Fruit fly (Drosophila melanogaster) whole organism, embryonic: Measurements from ENCODE around the gene Sry-alpha.

Source experiments
- Atf3 ChIP-seq: fragments of 200-800 bp; sonication (Bioruptor generic); optimal IDR thresholded peaks from 3 replicates; lab custom pipeline; 2016; ENCODE audit warnings: missing biosample characterization, missing genetic modification characterization
- BEAF-32 ChIP-seq: fragments of 200-800 bp; sonication (Bioruptor generic); optimal IDR thresholded peaks from 3 replicates; lab custom pipeline; 2017; ENCODE audit warnings: missing biosample characterization, missing genetic modification characterization, mild to moderate bottlenecking, moderate library complexity, missing genetic modification reagents
- CG12769 ChIP-seq: fragments of 200-800 bp; sonication (Bioruptor generic); optimal IDR thresholded peaks from 2 replicates; lab custom pipeline; 2019; ENCODE audit warnings: missing biosample characterization, mild to moderate bottlenecking, missing genetic modification characterization, moderate library complexity
- CG13424 ChIP-seq: fragments of 200-800 bp; sonication (Bioruptor generic); optimal IDR thresholded peaks from 2 replicates; lab custom pipeline; 2019; ENCODE audit warnings: missing biosample characterization, mild to moderate bottlenecking, missing genetic modification characterization, moderate library complexity
- CG14014 ChIP-seq: fragments of 200-800 bp; sonication (Bioruptor generic); IDR thresholded peaks from 2 replicates; pipeline ENCODE4 v1.3.6; 2022; ENCODE audit warnings: missing biosample characterization, missing genetic modification characterization
- CG15269 ChIP-seq: fragments of 200-800 bp; sonication (Bioruptor generic); optimal IDR thresholded peaks from 2 replicates; lab custom pipeline; 2018; ENCODE audit warnings: missing biosample characterization, mild to moderate bottlenecking, missing genetic modification characterization, moderate library complexity
- CG1602 ChIP-seq: fragments of 200-800 bp; sonication (Bioruptor generic); optimal IDR thresholded peaks from 3 replicates; lab custom pipeline; 2016; ENCODE audit warnings: missing biosample characterization, missing genetic modification characterization
- CG16779 ChIP-seq: fragments of 200-800 bp; sonication (Bioruptor generic); IDR thresholded peaks from 2 replicates; pipeline ENCODE4 v1.3.6; 2022; ENCODE audit warnings: missing biosample characterization, missing genetic modification characterization
- CG17912 ChIP-seq: fragments of 200-800 bp; sonication (Bioruptor generic); optimal IDR thresholded peaks from 2 replicates; lab custom pipeline; 2018; ENCODE audit warnings: missing biosample characterization, mild to moderate bottlenecking, missing genetic modification characterization
- CG2129 ChIP-seq: fragments of 200-800 bp; sonication (Bioruptor generic); IDR thresholded peaks from 2 replicates; pipeline ENCODE4 v1.3.6; 2022; ENCODE audit warnings: missing biosample characterization, missing genetic modification characterization; ENCODE audit not compliant: partially characterized antibody
- CG30431 ChIP-seq: fragments of 200-800 bp; sonication (Bioruptor generic); optimal IDR thresholded peaks from 2 replicates; lab custom pipeline; 2017; ENCODE audit warnings: missing biosample characterization, missing genetic modification characterization
- CG33557 ChIP-seq: fragments of 200-800 bp; sonication (Bioruptor generic); optimal IDR thresholded peaks from 2 replicates; lab custom pipeline; 2019; ENCODE audit warnings: missing biosample characterization, mild to moderate bottlenecking, missing genetic modification characterization, moderate library complexity
- CG3838 ChIP-seq: fragments of 200-800 bp; sonication (Bioruptor generic); optimal IDR thresholded peaks from 3 replicates; lab custom pipeline; 2016; ENCODE audit warnings: missing biosample characterization, missing genetic modification characterization
- CG4617 ChIP-seq: fragments of 200-800 bp; sonication (Bioruptor generic); optimal IDR thresholded peaks from 3 replicates; lab custom pipeline; 2016; ENCODE audit warnings: missing biosample characterization, missing genetic modification characterization, borderline replicate concordance
- CG4707 ChIP-seq: fragments of 200-800 bp; sonication (Bioruptor generic); optimal IDR thresholded peaks from 2 replicates; lab custom pipeline; 2018; ENCODE audit warnings: missing biosample characterization, mild to moderate bottlenecking, missing genetic modification characterization, moderate library complexity
- CG5953 ChIP-seq: fragments of 200-800 bp; sonication (Bioruptor generic); IDR thresholded peaks from 2 replicates; pipeline ENCODE4 v1.3.6; 2022; ENCODE audit warnings: missing biosample characterization, missing genetic modification characterization
- CG6272 ChIP-seq: fragments of 200-800 bp; sonication (Bioruptor generic); IDR thresholded peaks from 2 replicates; pipeline ENCODE4 v1.3.6; 2022; ENCODE audit warnings: missing biosample characterization, missing genetic modification characterization
- CG7372 ChIP-seq: fragments of 200-800 bp; sonication (Bioruptor generic); IDR thresholded peaks from 2 replicates; pipeline ENCODE4 v1.3.6; 2022; ENCODE audit warnings: missing biosample characterization, missing genetic modification characterization
- CG7963 ChIP-seq: fragments of 200-800 bp; sonication (Bioruptor generic); IDR thresholded peaks from 3 replicates; pipeline ENCODE4 v1.3.6; 2022; ENCODE audit warnings: missing biosample characterization, missing genetic modification characterization; ENCODE audit not compliant: partially characterized antibody
- CG7987 ChIP-seq: fragments of 200-800 bp; sonication (Bioruptor generic); optimal IDR thresholded peaks from 2 replicates; lab custom pipeline; 2018; ENCODE audit warnings: missing biosample characterization, mild to moderate bottlenecking, missing genetic modification characterization, moderate library complexity
- CG9817 ChIP-seq: fragments of 200-800 bp; sonication (Bioruptor generic); optimal IDR thresholded peaks from 2 replicates; lab custom pipeline; 2018; ENCODE audit warnings: missing biosample characterization, mild to moderate bottlenecking, missing genetic modification characterization, moderate library complexity
- Dad ChIP-seq: fragments of 200-800 bp; sonication (Bioruptor generic); optimal IDR thresholded peaks from 3 replicates; lab custom pipeline; 2016; ENCODE audit warnings: missing biosample characterization, missing genetic modification characterization
- Drgx ChIP-seq: fragments of 200-800 bp; sonication (Bioruptor generic); IDR thresholded peaks from 2 replicates; pipeline ENCODE4 v1.3.6; 2022; ENCODE audit warnings: missing biosample characterization, missing genetic modification characterization
- E2f1 ChIP-seq: fragments of 200-800 bp; sonication (Bioruptor generic); IDR thresholded peaks from 2 replicates; pipeline ENCODE4 v1.3.6; 2022; ENCODE audit warnings: missing biosample characterization, missing genetic modification characterization
- Eip74EF ChIP-seq, 2 experiments: fragments of 200-800 bp in 1 of 2; fragments of >200 bp in 1 of 2; sonication (Bioruptor generic) in 1 of 2; optimal IDR thresholded peaks; 2 replicates each; lab custom pipeline; 2017 to 2019; ENCODE audit warnings: missing biosample characterization in 2 of 2, missing genetic modification characterization in 2 of 2, mild to moderate bottlenecking in 1 of 2, moderate library complexity in 1 of 2
- HHEX ChIP-seq: fragments of 200-800 bp; sonication (Bioruptor generic); optimal IDR thresholded peaks from 3 replicates; lab custom pipeline; 2017; ENCODE audit warnings: missing biosample characterization, mild to moderate bottlenecking, missing genetic modification characterization, missing genetic modification reagents
- HLHmδ ChIP-seq: fragments of 200-800 bp; sonication (Bioruptor generic); optimal IDR thresholded peaks from 2 replicates; lab custom pipeline; 2018; ENCODE audit warnings: missing biosample characterization, mild to moderate bottlenecking, missing genetic modification characterization, moderate library complexity
- HmgZ ChIP-seq: fragments of 200-800 bp; sonication (Bioruptor generic); optimal IDR thresholded peaks from 2 replicates; lab custom pipeline; 2018; ENCODE audit warnings: missing biosample characterization, mild to moderate bottlenecking, missing genetic modification characterization
- Hmx ChIP-seq: fragments of 200-800 bp; sonication (Bioruptor generic); optimal IDR thresholded peaks from 2 replicates; lab custom pipeline; 2016; ENCODE audit warnings: missing biosample characterization, missing genetic modification characterization
- Neu2 ChIP-seq: fragments of 200-800 bp; sonication (Bioruptor generic); optimal IDR thresholded peaks from 3 replicates; lab custom pipeline; 2016; ENCODE audit warnings: missing biosample characterization, missing genetic modification characterization, borderline replicate concordance
- NfI ChIP-seq: fragments of 200-800 bp; sonication (Bioruptor generic); optimal IDR thresholded peaks from 3 replicates; lab custom pipeline; 2018; ENCODE audit warnings: missing biosample characterization, mild to moderate bottlenecking, missing genetic modification characterization, moderate library complexity
- Ptx1 ChIP-seq: fragments of 200-800 bp; sonication (Bioruptor generic); IDR thresholded peaks from 2 replicates; pipeline ENCODE4 v1.3.6; 2022; ENCODE audit warnings: missing biosample characterization, missing genetic modification characterization
- Scr ChIP-seq: fragments of 200-800 bp; sonication (Bioruptor generic); IDR thresholded peaks from 2 replicates; pipeline ENCODE4 v1.3.6; 2022; ENCODE audit warnings: missing biosample characterization, missing genetic modification characterization; ENCODE audit not compliant: partially characterized antibody
- Sry-δ ChIP-seq: fragments of 200-800 bp; sonication (Bioruptor generic); optimal IDR thresholded peaks from 2 replicates; lab custom pipeline; 2016; ENCODE audit warnings: missing biosample characterization, missing genetic modification characterization
- Tbp ChIP-seq: fragments of >200 bp; optimal IDR thresholded peaks from 2 replicates; lab custom pipeline; 2018; ENCODE audit warnings: missing biosample characterization, missing genetic modification characterization
- Vsx1 ChIP-seq: fragments of 200-800 bp; sonication (Bioruptor generic); optimal IDR thresholded peaks from 2 replicates; lab custom pipeline; 2017; ENCODE audit warnings: missing biosample characterization, mild to moderate bottlenecking, missing genetic modification characterization, missing genetic modification reagents
- bsh ChIP-seq, 2 experiments: fragments of 200-800 bp; sonication (Bioruptor generic); optimal IDR thresholded peaks; 2 replicates each; lab custom pipeline; 2017 to 2018; ENCODE audit warnings: mild to moderate bottlenecking in 2 of 2, missing biosample characterization in 2 of 2, missing genetic modification characterization in 2 of 2, moderate library complexity in 1 of 2
- ems ChIP-seq: fragments of 200-800 bp; sonication (Bioruptor generic); optimal IDR thresholded peaks from 3 replicates; lab custom pipeline; 2016; ENCODE audit warnings: missing biosample characterization, missing genetic modification characterization
- eyg ChIP-seq: fragments of 200-800 bp; sonication (Bioruptor generic); optimal IDR thresholded peaks from 3 replicates; lab custom pipeline; 2016; ENCODE audit warnings: missing biosample characterization, missing genetic modification characterization
- grn ChIP-seq: fragments of 200-800 bp; sonication (Bioruptor generic); optimal IDR thresholded peaks from 3 replicates; lab custom pipeline; 2017; ENCODE audit warnings: missing biosample characterization, missing genetic modification characterization
- lov ChIP-seq, 2 experiments: fragments of 200-800 bp in 1 of 2; fragments of >200 bp in 1 of 2; sonication (Bioruptor generic) in 1 of 2; IDR thresholded peaks in 1 of 2; optimal IDR thresholded peaks in 1 of 2; 2 replicates in 1 of 2; 3 replicates in 1 of 2; pipeline versions ENCODE4 v1.3.6 to Lab custom; 2017 to 2022; ENCODE audit warnings: missing biosample characterization in 1 of 2, missing genetic modification characterization in 1 of 2
- mld ChIP-seq: fragments of 200-800 bp; sonication (Bioruptor generic); IDR thresholded peaks from 3 replicates; pipeline ENCODE4 v1.3.6; 2022; ENCODE audit warnings: missing biosample characterization, missing genetic modification characterization; ENCODE audit not compliant: partially characterized antibody
- nerfin-1 ChIP-seq: fragments of 200-800 bp; sonication (Bioruptor generic); optimal IDR thresholded peaks from 3 replicates; lab custom pipeline; 2019; ENCODE audit warnings: missing biosample characterization, mild to moderate bottlenecking, missing genetic modification characterization, moderate library complexity
- nmo ChIP-seq: fragments of 200-800 bp; sonication (Bioruptor generic); optimal IDR thresholded peaks from 2 replicates; lab custom pipeline; 2018; ENCODE audit warnings: missing biosample characterization, mild to moderate bottlenecking, missing genetic modification characterization, moderate library complexity
- org-1 ChIP-seq: fragments of 200-800 bp; sonication (Bioruptor generic); optimal IDR thresholded peaks from 2 replicates; lab custom pipeline; 2017; ENCODE audit warnings: missing biosample characterization, missing genetic modification characterization
- peb ChIP-seq: fragments of 200-800 bp; sonication (Bioruptor generic); IDR thresholded peaks from 2 replicates; pipeline ENCODE4 v1.3.6; 2022; ENCODE audit warnings: missing biosample characterization, missing genetic modification characterization
- repo ChIP-seq: fragments of 200-800 bp; sonication (Bioruptor generic); optimal IDR thresholded peaks from 2 replicates; lab custom pipeline; 2016; ENCODE audit warnings: missing biosample characterization, missing genetic modification characterization
- unpg ChIP-seq: fragments of 200-800 bp; sonication (Bioruptor generic); optimal IDR thresholded peaks from 3 replicates; lab custom pipeline; 2018; ENCODE audit warnings: missing biosample characterization, mild to moderate bottlenecking, missing genetic modification characterization, moderate library complexity
- vvl ChIP-seq: fragments of 200-800 bp; sonication (Bioruptor generic); IDR thresholded peaks from 2 replicates; pipeline ENCODE4 v1.3.6; 2022; ENCODE audit warnings: missing biosample characterization, missing genetic modification characterization
- zen2 ChIP-seq: fragments of 200-800 bp; sonication (Bioruptor generic); IDR thresholded peaks from 3 replicates; pipeline ENCODE4 v1.3.6; 2022; ENCODE audit warnings: missing biosample characterization, missing genetic modification characterization; ENCODE audit not compliant: partially characterized antibody

Sry-alpha gene

dm6 chr3R:29995035-29995434, 44.5 kb upstream of the Sry-alpha start, which contains the start of the genes CG7903 and Sas-6 (continued):
- TF ChIP-seq Neu2 = no peak
- TF ChIP-seq HmgZ = peak; percentile 33
- peak; percentile 81 for TF ChIP-seq CG4617 (GFP tag; lab: Kevin White, UChicago)
- no peak for TF ChIP-seq CG7372 (GFP tag; lab: Robert Waterston, UW)
- TF ChIP-seq CG7987 (GFP tag; lab: Kevin White, UChicago) = no peak
- no peak for TF ChIP-seq CG3838 (GFP tag; lab: Kevin White, UChicago)
- TF ChIP-seq nerfin-1 (tag; lab: Kevin White, UChicago) = no peak
- TF ChIP-seq CG13424 (tag; lab: Kevin White, UChicago) = no peak
- TF ChIP-seq Dad = no peak
- no peak for TF ChIP-seq Hmx (GFP tag; lab: Kevin White, UChicago)
- TF ChIP-seq BEAF-32 = peak; percentile 73
- no peak for TF ChIP-seq vvl (GFP tag; lab: Robert Waterston, UW)
- no peak for TF ChIP-seq CG4707 (GFP tag; lab: Kevin White, UChicago)
- TF ChIP-seq CG7963 = peak; percentile 71; the same call in 2 of the 3 replicates
- TF ChIP-seq CG6272 (GFP tag; lab: Robert Waterston, UW) = no peak
- peak; percentile 94 for TF ChIP-seq Sry-δ
- TF ChIP-seq Eip74EF (GFP tag; optimal IDR thresholded peaks at IDR 0.05; lab: Kevin White, UChicago) = no peak
- no peak for TF ChIP-seq grn (GFP tag; lab: Kevin White, UChicago)
- no peak for TF ChIP-seq eyg (GFP tag; lab: Kevin White, UChicago)
- TF ChIP-seq CG15269 (tag; lab: Kevin White, UChicago) = no peak
- peak; percentile 48; the same call in 1 of the 3 replicates for TF ChIP-seq zen2 (GFP tag; lab: Robert Waterston, UW)
- peak; percentile 75 for TF ChIP-seq Scr (GFP tag; lab: Robert Waterston, UW)
- TF ChIP-seq Drgx (GFP tag; lab: Robert Waterston, UW) = no peak
- no peak for TF ChIP-seq NfI
- no peak for TF ChIP-seq Ptx1 (GFP tag; lab: Robert Waterston, UW)
- TF ChIP-seq mld (GFP tag; lab: Robert Waterston, UW) = no peak
- TF ChIP-seq Tbp (GFP tag; lab: Kevin White, UChicago) = no peak
- TF ChIP-seq CG14014 = no peak
- no peak for TF ChIP-seq org-1 (GFP tag; lab: Kevin White, UChicago)
- no peak for TF ChIP-seq CG5953
- TF ChIP-seq lov (optimal IDR thresholded peaks at IDR 0.05; lab: Kevin White, UChicago) = no peak
- TF ChIP-seq lov (GFP tag; IDR thresholded peaks at IDR 0.05; lab: Robert Waterston, UW) = no peak
- TF ChIP-seq CG2129 (GFP tag; lab: Robert Waterston, UW) = peak; percentile 22; the same call in 1 of the 2 replicates
- TF ChIP-seq unpg = no peak
- no peak for TF ChIP-seq repo (GFP tag; lab: Kevin White, UChicago)
- no peak for TF ChIP-seq CG33557
- no peak for TF ChIP-seq Atf3 (GFP tag; lab: Kevin White, UChicago)
- no peak for TF ChIP-seq CG16779 (GFP tag; lab: Robert Waterston, UW)
- TF ChIP-seq CG1602 (GFP tag; lab: Kevin White, UChicago) = no peak
- no peak for TF ChIP-seq HHEX
- no peak for TF ChIP-seq bsh (GFP tag; optimal IDR thresholded peaks at IDR 0.05; lab: Kevin White, UChicago)
- TF ChIP-seq HLHmδ (GFP tag; lab: Kevin White, UChicago) = no peak
- TF ChIP-seq CG9817 = no peak
- no peak for TF ChIP-seq E2f1 (GFP tag; lab: Robert Waterston, UW)
- no peak for TF ChIP-seq CG17912
- no peak for TF ChIP-seq ems (GFP tag; lab: Kevin White, UChicago)
- TF ChIP-seq CG12769 (tag; lab: Kevin White, UChicago) = no peak
- TF ChIP-seq peb (GFP tag; lab: Robert Waterston, UW) = no peak
- TF ChIP-seq nmo = peak; percentile 20
- no peak for TF ChIP-seq Vsx1 (GFP tag; lab: Kevin White, UChicago)
- TF ChIP-seq CG30431 (GFP tag; lab: Kevin White, UChicago) = no peak
